Worm (Caenorhabditis elegans) whole organism, L4 larva: ENCODE measurements around the gene unc-36.
A peak's percentile ranks its signal among the peaks of the same experiment; 100 is the strongest.

ENCODE experiments used
- D1046.2 ChIP-seq: fragments of 200-800 bp; sonication (Bioruptor generic); IDR thresholded peaks from 2 replicates; pipeline ENCODE4 v1.3.6; 2022; ENCODE audit warnings: missing genetic modification characterization, missing compliant biosample characterization
- F37D6.2 ChIP-seq: sonication (generic microtip); optimal IDR thresholded peaks from 2 replicates; lab custom pipeline; 2016; ENCODE audit warnings: mild to moderate bottlenecking, missing genetic modification characterization, missing compliant biosample characterization
- F44E2.7 ChIP-seq: fragments of 200-800 bp; sonication (Bioruptor generic); IDR thresholded peaks from 2 replicates; pipeline ENCODE4 v2.1.2; 2022; ENCODE audit warnings: missing genetic modification characterization, missing compliant biosample characterization
- F49E8.2 ChIP-seq: sonication (generic microtip); optimal IDR thresholded peaks from 2 replicates; lab custom pipeline; 2016; ENCODE audit warnings: missing compliant biosample characterization, mild to moderate bottlenecking, missing genetic modification characterization, borderline replicate concordance
- R02D3.7 ChIP-seq: fragments of 150-350 bp; sonication (generic microtip); optimal IDR thresholded peaks from 3 replicates; lab custom pipeline; 2014; ENCODE audit warnings: missing biosample characterization, missing genetic modification characterization
- Y48G9A.11 ChIP-seq: fragments of 200-800 bp; sonication (Bioruptor generic); IDR thresholded peaks from 2 replicates; pipeline ENCODE4 v1.3.6; 2022; ENCODE audit warnings: missing genetic modification reagents, missing genetic modification characterization, missing compliant biosample characterization
- Y75B8A.6 ChIP-seq: fragments of 200-800 bp; sonication (Bioruptor generic); IDR thresholded peaks from 2 replicates; pipeline ENCODE4 v1.3.6; 2022; ENCODE audit warnings: missing genetic modification reagents, missing genetic modification characterization, missing compliant biosample characterization
- ZK337.2 ChIP-seq: fragments of 200-800 bp; sonication (Bioruptor generic); IDR thresholded peaks from 2 replicates; pipeline ENCODE4 v1.3.6; 2022; ENCODE audit warnings: missing genetic modification reagents, missing genetic modification characterization, missing compliant biosample characterization
- aha-1 ChIP-seq: fragments of 150-350 bp; peaks from one replicate; lab custom pipeline; 2014; ENCODE audit warnings: missing biosample characterization, missing genetic modification characterization
- aly-2 ChIP-seq: sonication (generic microtip); optimal IDR thresholded peaks from 2 replicates; lab custom pipeline; 2018; ENCODE audit warnings: missing biosample characterization, missing genetic modification characterization
- arid-1 ChIP-seq: fragments of 200-800 bp; sonication (Bioruptor generic); conservative IDR thresholded peaks from 2 replicates; pipeline ENCODE4 v1.3.6; 2022; ENCODE audit warnings: missing genetic modification reagents, missing genetic modification characterization, missing compliant biosample characterization
- ceh-20 ChIP-seq: fragments of 200-800 bp; sonication (Bioruptor generic); IDR thresholded peaks from 2 replicates; pipeline ENCODE4 v1.3.6; 2022; ENCODE audit warnings: missing genetic modification reagents, missing genetic modification characterization, missing compliant biosample characterization
- ceh-28 ChIP-seq: fragments of 150-350 bp; optimal IDR thresholded peaks from 2 replicates; lab custom pipeline; 2014; ENCODE audit warnings: missing biosample characterization, missing genetic modification reagents, missing genetic modification characterization
- ceh-32 ChIP-seq: sonication (generic microtip); optimal IDR thresholded peaks from 2 replicates; lab custom pipeline; 2016; ENCODE audit warnings: mild to moderate bottlenecking, missing genetic modification characterization, missing compliant biosample characterization; ENCODE audit not compliant: poor library complexity
- ceh-82 ChIP-seq: sonication (generic microtip); optimal IDR thresholded peaks from 2 replicates; lab custom pipeline; 2017; ENCODE audit warnings: missing biosample characterization, missing genetic modification characterization
- daf-12 ChIP-seq: fragments of 150-350 bp; optimal IDR thresholded peaks from 2 replicates; lab custom pipeline; 2014; ENCODE audit warnings: missing biosample characterization, missing genetic modification reagents, missing genetic modification characterization
- daf-19 ChIP-seq: fragments of 200-800 bp; sonication (Bioruptor generic); conservative IDR thresholded peaks from 2 replicates; pipeline ENCODE4 v1.3.6; 2022; ENCODE audit warnings: missing genetic modification characterization, missing compliant biosample characterization
- daf-8 ChIP-seq: fragments of 200-800 bp; sonication (Bioruptor generic); IDR thresholded peaks from 2 replicates; pipeline ENCODE4 v1.3.6; 2022; ENCODE audit warnings: missing genetic modification characterization, missing compliant biosample characterization
- dmd-8 ChIP-seq: fragments of 200-800 bp; sonication (Bioruptor generic); IDR thresholded peaks from 2 replicates; pipeline ENCODE4 v1.3.6; 2022; ENCODE audit warnings: missing genetic modification characterization, missing compliant biosample characterization
- dmd-9 ChIP-seq: fragments of 200-800 bp; sonication (Bioruptor generic); IDR thresholded peaks from 2 replicates; pipeline ENCODE4 v1.3.6; 2022; ENCODE audit warnings: missing genetic modification reagents, missing genetic modification characterization, missing compliant biosample characterization
- dve-1 ChIP-seq: sonication (generic microtip); optimal IDR thresholded peaks from 2 replicates; lab custom pipeline; 2017; ENCODE audit warnings: antibody characterized with exemption, mild to moderate bottlenecking, missing genetic modification characterization, missing compliant biosample characterization; ENCODE audit not compliant: insufficient read depth
- gei-8 ChIP-seq: fragments of 200-800 bp; sonication (Bioruptor generic); optimal IDR thresholded peaks from 2 replicates; lab custom pipeline; 2018; ENCODE audit warnings: mild to moderate bottlenecking, missing genetic modification characterization, missing compliant biosample characterization
- hlh-30 ChIP-seq: sonication (generic microtip); optimal IDR thresholded peaks from 2 replicates; lab custom pipeline; 2017; ENCODE audit warnings: antibody characterized with exemption, mild to moderate bottlenecking, missing genetic modification characterization, missing compliant biosample characterization; ENCODE audit not compliant: insufficient read depth
- jun-1 ChIP-seq: fragments of 150-350 bp; optimal IDR thresholded peaks from 2 replicates; lab custom pipeline; 2014; ENCODE audit warnings: missing biosample characterization, missing genetic modification reagents, missing genetic modification characterization
- lim-7 ChIP-seq: fragments of 200-800 bp; sonication (Bioruptor generic); IDR thresholded peaks from 2 replicates; pipeline ENCODE4 v1.3.6; 2022; ENCODE audit warnings: missing genetic modification characterization, missing compliant biosample characterization
- lin-1 ChIP-seq: fragments of 200-800 bp; sonication (Bioruptor generic); IDR thresholded peaks from 2 replicates; pipeline ENCODE4 v1.3.6; 2022; ENCODE audit warnings: missing genetic modification reagents, missing genetic modification characterization, missing compliant biosample characterization
- lir-3 ChIP-seq: sonication (generic microtip); optimal IDR thresholded peaks from 2 replicates; lab custom pipeline; 2016; ENCODE audit warnings: mild to moderate bottlenecking, missing genetic modification characterization, missing compliant biosample characterization
- lsy-2 ChIP-seq, 2 experiments: fragments of 150-350 bp in 1 of 2; sonication (generic microtip) in 1 of 2; optimal IDR thresholded peaks; 2 replicates each; lab custom pipeline; 2014 to 2017; ENCODE audit warnings: missing biosample characterization in 2 of 2, missing genetic modification characterization in 2 of 2
- madf-5 ChIP-seq, 2 experiments: fragments of 200-800 bp; sonication (Bioruptor generic); IDR thresholded peaks; 2 replicates each; pipeline ENCODE4 v1.3.6; 2022; ENCODE audit warnings: missing compliant biosample characterization in 2 of 2, missing genetic modification characterization in 2 of 2
- mep-1 ChIP-seq: fragments of 150-350 bp; sonication (generic microtip); optimal IDR thresholded peaks from 3 replicates; lab custom pipeline; 2014; ENCODE audit warnings: missing biosample characterization, missing genetic modification characterization
- mes-2 ChIP-seq: sonication (generic microtip); optimal IDR thresholded peaks from 2 replicates; lab custom pipeline; 2016; ENCODE audit warnings: missing genotype, mild to moderate bottlenecking, missing genetic modification characterization, missing compliant biosample characterization; ENCODE audit not compliant: poor library complexity, severe bottlenecking
- mxl-2 ChIP-seq: fragments of 200-800 bp; sonication (Bioruptor generic); conservative IDR thresholded peaks from 2 replicates; pipeline ENCODE4 v1.3.6; 2022; ENCODE audit warnings: missing genetic modification reagents, missing genetic modification characterization, missing compliant biosample characterization
- nhr-10 ChIP-seq: fragments of 150-350 bp; optimal IDR thresholded peaks from 2 replicates; lab custom pipeline; 2014; ENCODE audit warnings: missing biosample characterization, missing genetic modification characterization
- nhr-237 ChIP-seq: sonication (generic microtip); optimal IDR thresholded peaks from 2 replicates; lab custom pipeline; 2017; ENCODE audit warnings: missing biosample characterization, missing genetic modification characterization
- nhr-25 ChIP-seq: sonication (generic microtip); optimal IDR thresholded peaks from 2 replicates; lab custom pipeline; 2017; ENCODE audit warnings: missing genetic modification characterization, mild to moderate bottlenecking, missing compliant biosample characterization, antibody characterized with exemption, moderate library complexity, borderline replicate concordance; ENCODE audit not compliant: insufficient read depth
- nhr-41 ChIP-seq: fragments of 200-800 bp; sonication (Bioruptor generic); IDR thresholded peaks from 2 replicates; pipeline ENCODE4 v1.3.6; 2022; ENCODE audit warnings: missing genetic modification reagents, missing genetic modification characterization, missing compliant biosample characterization
- nhr-6 ChIP-seq: fragments of 150-350 bp; optimal IDR thresholded peaks from 2 replicates; lab custom pipeline; 2014; ENCODE audit warnings: missing biosample characterization, missing genetic modification characterization
- nhr-77 ChIP-seq: fragments of 150-350 bp; optimal IDR thresholded peaks from 2 replicates; lab custom pipeline; 2014; ENCODE audit warnings: missing biosample characterization, missing genetic modification characterization
- pha-4 ChIP-seq, 2 experiments: fragments of 150-350 bp in 1 of 2; fragments of 200-800 bp in 1 of 2; sonication (Bioruptor generic) in 1 of 2; IDR thresholded peaks in 1 of 2; optimal IDR thresholded peaks in 1 of 2; 2 replicates each; pipeline versions ENCODE4 v1.3.6 to Lab custom; 2014 to 2022; ENCODE audit warnings: missing genetic modification characterization in 2 of 2, missing genetic modification reagents in 2 of 2, missing biosample characterization in 1 of 2, missing compliant biosample characterization in 1 of 2
- php-3 ChIP-seq: fragments of 200-800 bp; sonication (Bioruptor generic); IDR thresholded peaks from 2 replicates; pipeline ENCODE4 v1.3.6; 2022; ENCODE audit warnings: missing genetic modification reagents, missing genetic modification characterization, missing compliant biosample characterization
- pqm-1 ChIP-seq: sonication (generic microtip); optimal IDR thresholded peaks from 2 replicates; lab custom pipeline; 2017; ENCODE audit warnings: missing biosample characterization, missing genetic modification characterization
- rbr-2 ChIP-seq: sonication (generic microtip); optimal IDR thresholded peaks from 2 replicates; lab custom pipeline; 2016; ENCODE audit warnings: missing genotype, missing genetic modification characterization, missing compliant biosample characterization
- sdz-12 ChIP-seq: fragments of 200-800 bp; sonication (Bioruptor generic); optimal IDR thresholded peaks from 2 replicates; lab custom pipeline; 2018; ENCODE audit warnings: mild to moderate bottlenecking, missing genetic modification characterization, missing compliant biosample characterization
- snpc-1.2 ChIP-seq: fragments of 200-800 bp; sonication (Bioruptor generic); IDR thresholded peaks from 2 replicates; pipeline ENCODE4 v1.3.6; 2022; ENCODE audit warnings: missing genetic modification reagents, missing genetic modification characterization, missing compliant biosample characterization
- snpc-4 ChIP-seq: fragments of 150-350 bp; optimal IDR thresholded peaks from 2 replicates; lab custom pipeline; 2014; ENCODE audit warnings: missing biosample characterization, missing genetic modification characterization
- vab-7 ChIP-seq: fragments of 200-800 bp; sonication (Bioruptor generic); IDR thresholded peaks from 2 replicates; pipeline ENCODE4 v1.3.6; 2022; ENCODE audit warnings: missing genetic modification reagents, missing genetic modification characterization, missing compliant biosample characterization
- zag-1 ChIP-seq: fragments of 150-350 bp; optimal IDR thresholded peaks from 2 replicates; lab custom pipeline; 2014; ENCODE audit warnings: missing biosample characterization, missing genetic modification characterization
- zfp-3 ChIP-seq: fragments of 200-800 bp; sonication (Bioruptor generic); conservative IDR thresholded peaks from 2 replicates; pipeline ENCODE4 v1.3.6; 2022; ENCODE audit warnings: missing genetic modification reagents, missing genetic modification characterization, missing compliant biosample characterization
- zip-11 ChIP-seq: fragments of 200-800 bp; sonication (Bioruptor generic); IDR thresholded peaks from 2 replicates; pipeline ENCODE4 v1.3.6; 2022; ENCODE audit warnings: missing genetic modification characterization, missing compliant biosample characterization
- zip-2 ChIP-seq: fragments of 150-350 bp; optimal IDR thresholded peaks from 2 replicates; lab custom pipeline; 2014; ENCODE audit warnings: missing biosample characterization, missing genetic modification characterization
- ztf-7 ChIP-seq: fragments of 150-350 bp; optimal IDR thresholded peaks from 2 replicates; lab custom pipeline; 2014; ENCODE audit warnings: missing biosample characterization, missing genetic modification characterization

unc-36 gene

DNA sequence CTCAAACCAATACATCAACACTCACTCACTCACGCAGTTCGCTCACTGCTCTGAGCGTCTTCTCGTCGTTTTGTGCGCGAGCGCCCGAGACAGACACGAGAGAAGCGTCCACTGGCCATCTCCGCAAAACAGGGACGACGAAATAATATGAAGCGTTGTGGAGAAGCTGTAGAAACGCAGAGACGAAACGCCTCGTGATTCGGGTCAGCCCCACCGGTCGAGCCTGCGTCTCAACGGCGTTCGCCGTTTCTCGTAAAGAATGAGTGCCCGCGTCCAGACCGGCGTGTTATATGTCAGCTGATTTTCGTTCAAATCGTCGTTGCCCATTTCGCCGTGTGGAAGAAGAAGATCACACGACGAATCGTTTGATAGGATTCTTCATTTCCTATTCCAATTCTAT is 26.5 kb upstream of the unc-36 start, which contains the start of gene fbxl-1 (continued):
- TF ChIP-seq daf-19, result no peak
- no peak for TF ChIP-seq nhr-237 (tag; lab: Kevin White, UChicago)
- TF ChIP-seq F49E8.2 (tag; lab: Kevin White, UChicago), result no peak
- no peak for TF ChIP-seq ceh-28 (tag; lab: Kevin White, UChicago)
- TF ChIP-seq dmd-8 (GFP tag; lab: Robert Waterston, UW), result no peak
- no peak for TF ChIP-seq madf-5 (GFP tag; IDR thresholded peaks at IDR 0.05; lab: Robert Waterston, UW)
- 0 out of 2 replicates have a peak, but pooled peaks have one; percentile 11 for TF ChIP-seq zfp-3 (GFP tag; lab: Robert Waterston, UW)
- peak; percentile 5 for TF ChIP-seq gei-8 (GFP tag; lab: Kevin White, UChicago)
- TF ChIP-seq php-3, result 0 out of 2 replicates have a peak, but pooled peaks have one; percentile 39
- TF ChIP-seq mep-1 (tag; lab: Kevin White, UChicago), result peak; percentile 90
- no peak for TF ChIP-seq ceh-82 (tag; lab: Kevin White, UChicago)
- no peak for TF ChIP-seq R02D3.7
- TF ChIP-seq D1046.2 (GFP tag; lab: Robert Waterston, UW), result no peak
- no peak for TF ChIP-seq dmd-9 (GFP tag; lab: Robert Waterston, UW)
- no peak for TF ChIP-seq zag-1 (tag; lab: Kevin White, UChicago)
- TF ChIP-seq F37D6.2, result peak; percentile 73
- TF ChIP-seq nhr-10 (tag; lab: Kevin White, UChicago), result no peak
- TF ChIP-seq dve-1, result peak; percentile 73
- TF ChIP-seq daf-12 (tag; lab: Kevin White, UChicago), result no peak
- no peak for TF ChIP-seq snpc-1.2 (GFP tag; lab: Robert Waterston, UW)
- TF ChIP-seq ZK337.2, result no peak
- no peak for TF ChIP-seq zip-11
- TF ChIP-seq vab-7, result peak; percentile 62
- no peak; the same call in 1 of the 2 replicates for TF ChIP-seq pha-4 (GFP tag; IDR thresholded peaks at IDR 0.05; lab: Robert Waterston, UW)
- no peak for TF ChIP-seq pha-4 (tag; optimal IDR thresholded peaks at IDR 0.05; lab: Kevin White, UChicago)
- no peak for TF ChIP-seq Y75B8A.6 (GFP tag; lab: Robert Waterston, UW)
- no peak for TF ChIP-seq mxl-2 (GFP tag; lab: Robert Waterston, UW)
- peak; percentile 76 for TF ChIP-seq nhr-6
- TF ChIP-seq daf-8 (GFP tag; lab: Robert Waterston, UW), result no peak
- no peak for TF ChIP-seq lim-7 (GFP tag; lab: Robert Waterston, UW)
- TF ChIP-seq pqm-1, result peak; percentile 15
- no peak for TF ChIP-seq F44E2.7
- no peak for TF ChIP-seq ceh-32 (tag; lab: Kevin White, UChicago)
- peak; percentile 64 for TF ChIP-seq arid-1
- peak; percentile 23 for TF ChIP-seq jun-1 (tag; lab: Kevin White, UChicago)
- peak; percentile 99 for TF ChIP-seq hlh-30 (tag; lab: Kevin White, UChicago)
- TF ChIP-seq aly-2 (tag; lab: Kevin White, UChicago), result peak; percentile 28
- peak; percentile 61 for TF ChIP-seq mes-2 (tag; lab: Kevin White, UChicago)
- TF ChIP-seq ztf-7 (tag; lab: Kevin White, UChicago), result peak; percentile 30
- peak; percentile 80 for TF ChIP-seq ceh-20 (GFP tag; lab: Robert Waterston, UW)
- peak; percentile 83 for TF ChIP-seq nhr-77
- no peak for TF ChIP-seq Y48G9A.11
- peak; percentile 92 for TF ChIP-seq aha-1
- TF ChIP-seq lir-3 (tag; lab: Kevin White, UChicago), result no peak
- TF ChIP-seq nhr-41 (GFP tag; lab: Robert Waterston, UW), result no peak
- TF ChIP-seq rbr-2 (tag; lab: Kevin White, UChicago), result peak; percentile 87
- TF ChIP-seq sdz-12 (GFP tag; lab: Kevin White, UChicago), result no peak
- TF ChIP-seq snpc-4 (tag; lab: Kevin White, UChicago), result no peak
- TF ChIP-seq lin-1 (GFP tag; lab: Robert Waterston, UW), result 0 out of 2 replicates have a peak, but pooled peaks have one; percentile 35
- TF ChIP-seq nhr-25 (tag; lab: Kevin White, UChicago), result no peak
- TF ChIP-seq lsy-2 (tag; optimal IDR thresholded peaks at IDR 0.05; lab: Kevin White, UChicago), result peak; percentile 80 to 82
- TF ChIP-seq zip-2 (tag; lab: Kevin White, UChicago), result no peak
